Worm (Caenorhabditis elegans): Measurements from ENCODE around the gene sru-37.

ce11 chrV:9771311-9771710 is 34.0 kb upstream of the sru-37 start:
- TF ChIP-seq lin-13 (tag; optimal IDR thresholded peaks at IDR 0.05) (no peak), mls-2 (tag; optimal IDR thresholded peaks at IDR 0.05) (no peak)

Measured in whole organism, mixed stage, embryonic.